Worm (Caenorhabditis elegans): ENCODE data around the gene Y52E8A.2.

DNA sequence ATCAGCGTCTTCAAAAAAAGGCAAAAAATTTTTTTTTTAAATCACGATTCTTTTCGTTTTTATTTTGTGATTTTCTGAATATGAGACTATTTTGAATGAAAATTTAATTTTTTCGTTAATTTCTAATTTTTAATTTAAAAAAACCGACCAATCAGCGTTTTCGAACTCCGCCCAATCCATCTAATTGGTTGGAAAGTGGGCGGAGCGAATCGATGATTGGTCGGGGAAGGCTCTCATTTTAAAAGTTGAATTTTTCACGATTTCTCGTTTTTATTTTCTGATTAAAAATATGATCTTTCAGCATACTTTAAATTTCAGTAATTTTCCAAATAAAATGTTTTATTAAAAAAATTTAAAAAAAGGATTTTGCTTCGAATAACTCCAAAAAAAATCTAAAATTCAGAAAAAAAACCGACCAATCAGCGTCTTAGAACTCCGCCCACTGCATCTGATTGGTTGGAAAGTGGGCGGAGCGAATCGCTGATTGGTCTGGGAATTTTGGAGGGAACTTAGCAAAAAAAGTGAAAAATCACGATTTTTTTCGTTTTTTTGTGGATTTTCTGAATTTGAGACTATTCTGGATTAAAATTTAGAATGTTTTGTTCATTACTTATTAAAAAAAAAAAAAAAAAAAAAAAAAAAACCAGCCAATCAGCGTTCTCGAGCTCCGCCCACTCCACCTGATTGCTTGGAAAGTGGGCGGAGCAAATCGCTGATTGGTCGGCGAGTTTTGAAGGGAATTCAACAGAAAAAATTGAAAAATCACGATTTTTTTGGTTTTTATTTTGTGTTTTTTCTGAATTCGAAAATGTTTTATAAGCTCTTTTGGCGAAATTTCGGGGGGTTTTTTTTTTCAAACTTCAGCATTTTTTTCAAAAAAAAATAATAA, 36.1 kb upstream of the Y52E8A.2 start:
- TF ChIP-seq ztf-23 (GFP tag; IDR thresholded peaks at IDR 0.05), result no peak
- TF ChIP-seq tab-1 (GFP tag; IDR thresholded peaks at IDR 0.05), result no peak
- no peak for TF ChIP-seq med-1 (GFP tag; optimal IDR thresholded peaks at IDR 0.05; ENCODE audit: insufficient read depth)
- no peak for TF ChIP-seq ref-1 (GFP tag; conservative IDR thresholded peaks at IDR 0.05)
- no peak for TF ChIP-seq T22C8.4 (GFP tag; IDR thresholded peaks at IDR 0.05)
- TF ChIP-seq ztf-29 (GFP tag; IDR thresholded peaks at IDR 0.05), result no peak
- no peak for TF ChIP-seq klf-2 (GFP tag; conservative IDR thresholded peaks at IDR 0.05)
- no peak for TF ChIP-seq flt-1 (GFP tag; IDR thresholded peaks at IDR 0.05)
- no peak for TF ChIP-seq cog-1 (tag; optimal IDR thresholded peaks at IDR 0.05)
